Worm (Caenorhabditis elegans) whole organism, L1 larva: ENCODE measurements around the gene F13D12.5.
A peak's percentile ranks its signal among the peaks of the same experiment; 100 is the strongest.
"Not testable (repeated sequence)": the region's sequence is repeated elsewhere in the genome, so short reads cannot be mapped to it uniquely, and the experiment has no call there.

Source experiments
- C04F5.9 ChIP-seq: sonication (generic microtip); optimal IDR thresholded peaks from 2 replicates; lab custom pipeline; 2016; ENCODE audit warnings: missing genetic modification characterization, missing compliant biosample characterization
- aha-1 ChIP-seq: fragments of 150-350 bp; optimal IDR thresholded peaks from 2 replicates; lab custom pipeline; 2014; ENCODE audit warnings: missing biosample characterization, missing genetic modification characterization
- alr-1 ChIP-seq: fragments of 200-800 bp; sonication (Bioruptor generic); optimal IDR thresholded peaks from 2 replicates; lab custom pipeline; 2018; ENCODE audit warnings: borderline replicate concordance, mild to moderate bottlenecking, missing genetic modification characterization, missing compliant biosample characterization
- ama-1 ChIP-seq: fragments of 150-350 bp; optimal IDR thresholded peaks from 2 replicates; lab custom pipeline; 2014
- ceh-82 ChIP-seq, 3 experiments: fragments of 150-350 bp in 1 of 3; sonication (generic microtip) in 2 of 3; optimal IDR thresholded peaks; 2 replicates each; lab custom pipeline; 2014 to 2017; ENCODE audit warnings: missing biosample characterization in 3 of 3, missing genetic modification characterization in 3 of 3
- ceh-90 ChIP-seq: sonication (generic microtip); optimal IDR thresholded peaks from 2 replicates; lab custom pipeline; 2016; ENCODE audit warnings: missing genetic modification characterization, missing compliant biosample characterization
- ces-1 ChIP-seq: fragments of 150-350 bp; optimal IDR thresholded peaks from 2 replicates; lab custom pipeline; 2014; ENCODE audit warnings: missing biosample characterization, missing genetic modification reagents, missing genetic modification characterization
- dpl-1 ChIP-seq, 3 experiments: fragments of 150-350 bp in 2 of 3; sonication (generic microtip) in 1 of 3; optimal IDR thresholded peaks; 2 replicates each; lab custom pipeline; 2014 to 2017; ENCODE audit warnings: missing biosample characterization in 3 of 3, missing genetic modification characterization in 3 of 3, missing genetic modification reagents in 3 of 3
- efl-1 ChIP-seq, 4 experiments: fragments of 150-350 bp; optimal IDR thresholded peaks in 3 of 4; peaks in 1 of 4; 1 replicate in 1 of 4; 2 replicates in 3 of 4; lab custom pipeline; 2014; ENCODE audit warnings: missing biosample characterization in 2 of 4, missing genetic modification characterization in 2 of 4, missing genetic modification reagents in 2 of 4
- efl-3 ChIP-seq: fragments of 200-800 bp; sonication (Bioruptor generic); optimal IDR thresholded peaks from 2 replicates; lab custom pipeline; 2018; ENCODE audit warnings: mild to moderate bottlenecking, missing genetic modification characterization, missing compliant biosample characterization
- elt-2 ChIP-seq: sonication (generic microtip); optimal IDR thresholded peaks from 2 replicates; lab custom pipeline; 2016; ENCODE audit warnings: missing genetic modification characterization, mild to moderate bottlenecking, inconsistent platforms, missing compliant biosample characterization, missing genetic modification reagents
- elt-3 ChIP-seq, 6 experiments: fragments of 150-350 bp in 1 of 6; sonication (generic microtip); optimal IDR thresholded peaks; 2 replicates each; lab custom pipeline; 2017 to 2018; ENCODE audit warnings: missing biosample characterization in 6 of 6, missing genetic modification characterization in 6 of 6, inconsistent platforms in 1 of 6
- ets-5 ChIP-seq: fragments of 200-800 bp; sonication (Bioruptor generic); IDR thresholded peaks from 2 replicates; pipeline ENCODE4 v1.3.6; 2022; ENCODE audit warnings: missing genetic modification characterization, missing compliant biosample characterization
- fkh-10 ChIP-seq: sonication (generic microtip); optimal IDR thresholded peaks from 2 replicates; lab custom pipeline; 2017; ENCODE audit warnings: missing biosample characterization, missing genetic modification reagents, missing genetic modification characterization
- fkh-4 ChIP-seq: sonication (generic microtip); optimal IDR thresholded peaks from 2 replicates; lab custom pipeline; 2016; ENCODE audit warnings: missing compliant biosample characterization, missing genetic modification characterization, borderline replicate concordance
- fkh-8 ChIP-seq: sonication (generic microtip); optimal IDR thresholded peaks from 2 replicates; lab custom pipeline; 2016; ENCODE audit warnings: mild to moderate bottlenecking, missing genetic modification characterization, missing compliant biosample characterization
- hlh-4 ChIP-seq: sonication (generic microtip); optimal IDR thresholded peaks from 2 replicates; lab custom pipeline; 2016; ENCODE audit warnings: mild to moderate bottlenecking, missing genetic modification characterization, missing compliant biosample characterization
- isw-1 ChIP-seq: fragments of 200-800 bp; sonication (Bioruptor generic); IDR thresholded peaks from 2 replicates; pipeline ENCODE4 v1.3.6; 2022; ENCODE audit warnings: missing genetic modification characterization, missing compliant biosample characterization
- jun-1 ChIP-seq: fragments of 150-350 bp; optimal IDR thresholded peaks from 2 replicates; lab custom pipeline; 2014; ENCODE audit warnings: missing biosample characterization, missing genetic modification reagents, missing genetic modification characterization
- lin-13 ChIP-seq: fragments of 150-350 bp; optimal IDR thresholded peaks from 2 replicates; lab custom pipeline; 2014; ENCODE audit warnings: missing biosample characterization, missing genetic modification reagents, missing genetic modification characterization
- lin-35 ChIP-seq, 2 experiments: fragments of 150-350 bp; optimal IDR thresholded peaks; 2 replicates each; lab custom pipeline; 2014; ENCODE audit warnings: missing biosample characterization in 2 of 2, missing genetic modification characterization in 2 of 2, missing genetic modification reagents in 2 of 2
- lsy-2 ChIP-seq, 2 experiments: fragments of 150-350 bp; optimal IDR thresholded peaks; 2 replicates each; lab custom pipeline; 2014; ENCODE audit warnings: missing biosample characterization in 2 of 2, missing genetic modification characterization in 2 of 2
- mab-9 ChIP-seq: fragments of 200-800 bp; sonication (Bioruptor generic); IDR thresholded peaks from 2 replicates; pipeline ENCODE4 v1.3.6; 2022; ENCODE audit warnings: missing genetic modification reagents, missing genetic modification characterization, missing compliant biosample characterization
- nhr-19 ChIP-seq: fragments of 200-800 bp; sonication (Bioruptor generic); conservative IDR thresholded peaks from 2 replicates; pipeline ENCODE4 v1.3.6; 2022; ENCODE audit warnings: missing genetic modification characterization, missing compliant biosample characterization
- nhr-47 ChIP-seq: sonication (generic microtip); optimal IDR thresholded peaks from 2 replicates; lab custom pipeline; 2016; ENCODE audit warnings: mild to moderate bottlenecking, missing genetic modification characterization, moderate library complexity, missing compliant biosample characterization
- nhr-71 ChIP-seq: sonication (generic microtip); optimal IDR thresholded peaks from 2 replicates; lab custom pipeline; 2016; ENCODE audit warnings: mild to moderate bottlenecking, missing genetic modification characterization, moderate library complexity, missing compliant biosample characterization
- nhr-85 ChIP-seq: sonication (generic microtip); peaks from one replicate; lab custom pipeline; 2016; ENCODE audit warnings: missing genetic modification characterization, inconsistent platforms, missing compliant biosample characterization
- nhr-90 ChIP-seq: sonication (generic microtip); optimal IDR thresholded peaks from 2 replicates; lab custom pipeline; 2016; ENCODE audit warnings: mild to moderate bottlenecking, missing genetic modification characterization, missing compliant biosample characterization; ENCODE audit not compliant: poor library complexity
- pag-3 ChIP-seq: sonication (generic microtip); optimal IDR thresholded peaks from 2 replicates; lab custom pipeline; 2017; ENCODE audit warnings: missing genetic modification characterization, mild to moderate bottlenecking, missing compliant biosample characterization, antibody characterized with exemption, borderline replicate concordance; ENCODE audit not compliant: insufficient read depth
- rnt-1 ChIP-seq: sonication (generic microtip); optimal IDR thresholded peaks from 2 replicates; lab custom pipeline; 2016; ENCODE audit warnings: mild to moderate bottlenecking, missing genetic modification characterization, moderate library complexity, missing compliant biosample characterization
- skn-1 ChIP-seq: fragments of 150-350 bp; optimal IDR thresholded peaks from 2 replicates; lab custom pipeline; 2014; ENCODE audit warnings: missing biosample characterization, missing genetic modification characterization
- snu-23 ChIP-seq: sonication (generic microtip); optimal IDR thresholded peaks from 2 replicates; lab custom pipeline; 2016; ENCODE audit warnings: missing genetic modification characterization, missing compliant biosample characterization
- sox-4 ChIP-seq: sonication (generic microtip); optimal IDR thresholded peaks from 2 replicates; lab custom pipeline; 2016; ENCODE audit warnings: missing genetic modification characterization, missing compliant biosample characterization
- unc-130 ChIP-seq: fragments of 150-350 bp; optimal IDR thresholded peaks from 2 replicates; lab custom pipeline; 2017; ENCODE audit warnings: missing biosample characterization, missing genetic modification characterization, inconsistent platforms
- unc-62 ChIP-seq: fragments of 150-350 bp; optimal IDR thresholded peaks from 2 replicates; lab custom pipeline; 2014; ENCODE audit warnings: missing biosample characterization, missing genetic modification reagents, missing genetic modification characterization
- xbp-1 ChIP-seq: sonication (generic microtip); optimal IDR thresholded peaks from 2 replicates; lab custom pipeline; 2016; ENCODE audit warnings: missing genetic modification characterization, missing compliant biosample characterization

The F13D12.5 gene

ce11 chrII:11694432-11694831, 32.2 kb upstream of the F13D12.5 start (continued):
- TF ChIP-seq nhr-47 (no peak), lin-13 (GFP tag; lab: Kevin White, UChicago) (peak; percentile 27), nhr-71 (peak; percentile 24), fkh-4 (tag; lab: Kevin White, UChicago) (no peak), rnt-1 (peak; percentile 51), hlh-4 (tag; lab: Kevin White, UChicago) (no peak), skn-1 (peak; percentile 42), efl-1 (optimal IDR thresholded peaks at IDR 0.05; lab: Kevin White, UChicago) (peak; percentile 27 to 57), efl-1 (GFP tag; optimal IDR thresholded peaks at IDR 0.05 in 1 of 2; lab: Kevin White, UChicago) (peak; percentile 46 to 94), sox-4 (tag; lab: Kevin White, UChicago) (no peak), ama-1 (lab: Kevin White, UChicago) (no peak), unc-62 (GFP tag; lab: Kevin White, UChicago) (no peak), xbp-1 (peak; percentile 4), pag-3 (tag; lab: Kevin White, UChicago) (no peak), dpl-1 (GFP tag; optimal IDR thresholded peaks at IDR 0.05; lab: Kevin White, UChicago) (peak; percentile 31 to 69 (median 62)), ces-1 (no peak), nhr-85 (tag; lab: Kevin White, UChicago) (no peak), mab-9 (no peak), ceh-82 (tag; optimal IDR thresholded peaks at IDR 0.05; lab: Kevin White, UChicago) (peak in 1 of 3 experiments; percentile 35), efl-3 (GFP tag; lab: Kevin White, UChicago) (no peak), fkh-8 (peak; percentile 56), nhr-90 (no peak), lin-35 (GFP tag; optimal IDR thresholded peaks at IDR 0.05; lab: Kevin White, UChicago) (peak; percentile 43 to 78), C04F5.9 (tag; lab: Kevin White, UChicago) (peak; percentile 3), unc-130 (tag; lab: Kevin White, UChicago) (peak; percentile 18), elt-2 (tag; lab: Kevin White, UChicago) (no peak), fkh-10 (GFP tag; lab: Kevin White, UChicago) (no peak)

DNA sequence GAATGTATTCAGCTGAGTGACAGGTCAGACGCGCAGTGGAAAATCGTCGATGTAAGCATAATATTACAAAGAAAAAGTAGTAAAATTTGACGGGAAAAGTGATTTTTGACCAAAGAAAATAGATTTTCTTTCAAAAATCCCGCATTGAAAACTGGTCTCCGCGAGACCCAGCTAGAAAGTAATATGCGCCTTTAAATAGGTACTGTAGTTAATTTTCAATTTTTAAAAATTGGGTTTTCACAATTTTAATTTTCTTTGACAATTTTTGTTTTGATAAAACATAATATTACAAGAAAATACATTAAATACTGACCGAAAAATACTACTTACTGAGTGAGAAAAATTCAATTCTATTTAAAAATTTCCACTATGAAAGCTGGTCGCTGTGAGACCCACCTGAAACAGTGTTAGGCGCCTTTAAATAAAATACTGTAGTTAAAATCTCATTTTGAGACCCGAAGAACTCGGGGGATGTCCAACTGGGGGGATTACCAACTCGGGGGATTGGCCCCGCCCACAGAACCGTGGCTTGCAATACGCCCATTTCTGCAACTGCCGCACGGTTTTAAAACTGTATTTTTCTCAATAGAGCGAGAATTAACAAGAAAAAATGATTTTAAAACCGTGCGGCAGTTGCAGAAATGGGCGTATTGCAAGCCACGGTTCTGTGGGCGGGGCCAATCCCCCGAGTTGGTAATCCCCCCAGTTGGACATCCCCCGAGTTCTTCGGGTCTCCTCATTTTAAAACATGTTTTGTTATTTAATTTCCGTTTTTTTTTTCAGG, 31.3 kb upstream of the F13D12.5 start, which contains the start of gene tars-1:
TSS of gene tars-1 (minus strand) at position 497 of the 784 bp plus-strand sequence.
- TF ChIP-seq nhr-19 (GFP tag; lab: Robert Waterston, UW) = 0 out of 2 replicates have a peak, but pooled peaks have one; percentile 11
- peak; percentile 6 for TF ChIP-seq snu-23 (GFP tag; lab: Kevin White, UChicago)
- TF ChIP-seq efl-1 (optimal IDR thresholded peaks at IDR 0.05; lab: Kevin White, UChicago) = not testable (repeated sequence)
- TF ChIP-seq efl-1 (GFP tag; optimal IDR thresholded peaks at IDR 0.05 in 1 of 2; lab: Kevin White, UChicago) = peak in 1 of 2 experiments; percentile 23
- TF ChIP-seq lin-35 (GFP tag; optimal IDR thresholded peaks at IDR 0.05; lab: Kevin White, UChicago) = peak in 1 of 2 experiments; percentile 23
- TF ChIP-seq lsy-2 (tag; optimal IDR thresholded peaks at IDR 0.05; lab: Kevin White, UChicago) = peak in 1 of 2 experiments; percentile 14
- TF ChIP-seq nhr-90 = peak; percentile 10
- peak; percentile 12 for TF ChIP-seq nhr-71
- TF ChIP-seq, all 84 proteins: peak for 7; not testable (repeated sequence) for 77

DNA sequence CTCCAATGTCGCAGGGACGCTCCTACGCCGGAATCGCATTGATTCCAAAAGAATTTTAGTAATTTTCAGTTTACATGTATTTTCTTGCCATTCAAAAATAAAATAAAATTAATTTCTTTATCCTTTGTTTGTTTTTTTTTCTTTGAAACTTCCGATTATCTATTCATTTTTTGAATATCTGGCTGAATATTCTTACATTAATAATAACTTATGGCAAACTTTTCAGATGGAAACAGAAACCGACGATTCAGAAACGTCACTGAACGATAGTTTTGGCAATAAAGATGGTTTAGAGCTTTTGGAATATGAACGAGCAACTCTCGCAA, 30.7 kb upstream of the F13D12.5 start, which contains the start of gene xpf-1:
TSS of gene xpf-1 (plus strand) at position 227 of the 326 bp plus-strand sequence.
- TF ChIP-seq ceh-90 (tag; lab: Kevin White, UChicago) = no peak
- no peak for TF ChIP-seq lsy-2 (tag; optimal IDR thresholded peaks at IDR 0.05; lab: Kevin White, UChicago)
- no peak for TF ChIP-seq fkh-4 (tag; lab: Kevin White, UChicago)
- no peak for TF ChIP-seq aha-1 (tag; lab: Kevin White, UChicago)
- no peak for TF ChIP-seq jun-1 (tag; lab: Kevin White, UChicago)
- no peak for TF ChIP-seq isw-1 (GFP tag; lab: Robert Waterston, UW)
- no peak for TF ChIP-seq fkh-10 (GFP tag; lab: Kevin White, UChicago)
- no peak for TF ChIP-seq lin-35 (GFP tag; optimal IDR thresholded peaks at IDR 0.05; lab: Kevin White, UChicago)
- no peak for TF ChIP-seq ets-5 (GFP tag; lab: Robert Waterston, UW)
- no peak for TF ChIP-seq efl-3 (GFP tag; lab: Kevin White, UChicago)
- TF ChIP-seq alr-1 (tag; lab: Kevin White, UChicago) = no peak
- TF ChIP-seq elt-3 (tag; optimal IDR thresholded peaks at IDR 0.05; lab: Kevin White, UChicago) = no peak
